Worm (Caenorhabditis elegans) whole organism, young adult: Measurements from ENCODE around the gene F07B10.4.

Experiments
- B0035.1 ChIP-seq: sonication (generic microtip); optimal IDR thresholded peaks from 2 replicates; lab custom pipeline; 2016; ENCODE audit warnings: missing genetic modification characterization, mild to moderate bottlenecking, missing compliant biosample characterization, missing genotype, missing genetic modification reagents
- B0261.1 ChIP-seq: sonication (generic microtip); optimal IDR thresholded peaks from 2 replicates; lab custom pipeline; 2016; ENCODE audit warnings: mild to moderate bottlenecking, missing genetic modification characterization, moderate library complexity, missing compliant biosample characterization
- D2030.7 ChIP-seq: fragments of 200-800 bp; sonication (Bioruptor generic); IDR thresholded peaks from 2 replicates; pipeline ENCODE4 v1.3.6; 2022; ENCODE audit warnings: missing genetic modification reagents, missing genetic modification characterization, missing compliant biosample characterization
- F39B2.1 ChIP-seq: fragments of 200-800 bp; sonication (Bioruptor generic); IDR thresholded peaks from 2 replicates; pipeline ENCODE4 v1.3.6; 2022; ENCODE audit warnings: missing genetic modification reagents, missing genetic modification characterization, missing compliant biosample characterization
- F49E8.2 ChIP-seq: sonication (generic microtip); optimal IDR thresholded peaks from 3 replicates; lab custom pipeline; 2017; ENCODE audit warnings: missing genetic modification characterization, mild to moderate bottlenecking, missing compliant biosample characterization, antibody characterized with exemption, moderate library complexity; ENCODE audit not compliant: insufficient read depth
- F52B5.7 ChIP-seq: sonication (generic microtip); optimal IDR thresholded peaks from 2 replicates; lab custom pipeline; 2016; ENCODE audit warnings: mild to moderate bottlenecking, missing genetic modification characterization, missing compliant biosample characterization
- F57A8.1 ChIP-seq: fragments of 200-800 bp; sonication (Bioruptor generic); optimal IDR thresholded peaks from 2 replicates; lab custom pipeline; 2018; ENCODE audit warnings: mild to moderate bottlenecking, missing genetic modification characterization, moderate library complexity, missing compliant biosample characterization
- K11D2.4 ChIP-seq: fragments of 200-800 bp; sonication (Bioruptor generic); IDR thresholded peaks from 2 replicates; pipeline ENCODE4 v1.3.6; 2022; ENCODE audit warnings: missing genetic modification reagents, missing genetic modification characterization, missing compliant biosample characterization
- T07F8.4 ChIP-seq: sonication (generic microtip); optimal IDR thresholded peaks from 2 replicates; lab custom pipeline; 2016; ENCODE audit warnings: mild to moderate bottlenecking, missing genetic modification characterization, moderate library complexity, missing compliant biosample characterization
- Y53G8AR.9 ChIP-seq: fragments of 200-800 bp; sonication (Bioruptor generic); conservative IDR thresholded peaks from 2 replicates; pipeline ENCODE4 v1.3.6; 2022; ENCODE audit warnings: missing genetic modification reagents, missing genetic modification characterization, missing compliant biosample characterization
- Y56A3A.18 ChIP-seq: fragments of 200-800 bp; sonication (Bioruptor generic); IDR thresholded peaks from 2 replicates; pipeline ENCODE4 v1.3.6; 2022; ENCODE audit warnings: missing genetic modification reagents, missing genetic modification characterization, missing compliant biosample characterization
- Y79H2A.3 ChIP-seq: fragments of 200-800 bp; sonication (Bioruptor generic); conservative IDR thresholded peaks from 2 replicates; pipeline ENCODE4 v1.3.6; 2022; ENCODE audit warnings: missing genetic modification reagents, missing genetic modification characterization, missing compliant biosample characterization
- ZK185.1 ChIP-seq: sonication (generic microtip); optimal IDR thresholded peaks from 2 replicates; lab custom pipeline; 2016; ENCODE audit warnings: mild to moderate bottlenecking, missing genetic modification characterization, missing compliant biosample characterization; ENCODE audit not compliant: poor library complexity, severe bottlenecking
- akir-1 ChIP-seq: fragments of 200-800 bp; sonication (Bioruptor generic); optimal IDR thresholded peaks from 2 replicates; lab custom pipeline; 2018; ENCODE audit warnings: mild to moderate bottlenecking, missing genetic modification characterization, moderate library complexity, missing compliant biosample characterization
- ama-1 ChIP-seq, 3 experiments: fragments of 150-350 bp in 1 of 3; sonication (generic microtip) in 2 of 3; optimal IDR thresholded peaks; 2 replicates each; lab custom pipeline; 2014 to 2018; ENCODE audit warnings: missing biosample characterization in 2 of 3, missing genetic modification characterization in 2 of 3, missing genetic modification reagents in 2 of 3
- aptf-2 ChIP-seq: fragments of 200-800 bp; sonication (Bioruptor generic); conservative IDR thresholded peaks from 2 replicates; pipeline ENCODE4 v1.3.6; 2022; ENCODE audit warnings: missing genetic modification reagents, missing genetic modification characterization, missing compliant biosample characterization
- athp-1 ChIP-seq: sonication (generic microtip); optimal IDR thresholded peaks from 2 replicates; lab custom pipeline; 2017; ENCODE audit warnings: mild to moderate bottlenecking, missing genetic modification characterization, missing compliant biosample characterization
- bed-1 ChIP-seq: fragments of 200-800 bp; sonication (Bioruptor generic); IDR thresholded peaks from 2 replicates; pipeline ENCODE4 v1.3.6; 2022; ENCODE audit warnings: missing genetic modification reagents, missing genetic modification characterization, missing compliant biosample characterization
- bed-2 ChIP-seq: fragments of 200-800 bp; sonication (Bioruptor generic); IDR thresholded peaks from 2 replicates; pipeline ENCODE4 v1.3.6; 2022; ENCODE audit warnings: missing genetic modification reagents, missing genetic modification characterization, missing compliant biosample characterization
- ceh-27 ChIP-seq: fragments of 200-800 bp; sonication (Bioruptor generic); optimal IDR thresholded peaks from 2 replicates; lab custom pipeline; 2018; ENCODE audit warnings: mild to moderate bottlenecking, missing genetic modification characterization, moderate library complexity, missing compliant biosample characterization
- ceh-91 ChIP-seq: fragments of 200-800 bp; sonication (Bioruptor generic); IDR thresholded peaks from 2 replicates; pipeline ENCODE4 v1.3.6; 2022; ENCODE audit warnings: missing genetic modification reagents, missing genetic modification characterization, missing compliant biosample characterization
- chd-7 ChIP-seq: sonication (generic microtip); optimal IDR thresholded peaks from 2 replicates; lab custom pipeline; 2016; ENCODE audit warnings: mild to moderate bottlenecking, missing genetic modification characterization, moderate library complexity, missing compliant biosample characterization
- die-1 ChIP-seq: sonication (generic microtip); optimal IDR thresholded peaks from 2 replicates; lab custom pipeline; 2016; ENCODE audit warnings: missing genotype, mild to moderate bottlenecking, missing genetic modification characterization, missing compliant biosample characterization
- dpl-1 ChIP-seq: fragments of 150-350 bp; optimal IDR thresholded peaks from 2 replicates; lab custom pipeline; 2014; ENCODE audit warnings: missing biosample characterization, missing genetic modification reagents, missing genetic modification characterization
- egl-18 ChIP-seq: fragments of 200-800 bp; sonication (Bioruptor generic); IDR thresholded peaks from 2 replicates; pipeline ENCODE4 v1.3.6; 2022; ENCODE audit warnings: missing genetic modification reagents, missing genetic modification characterization, missing compliant biosample characterization
- egl-44 ChIP-seq: fragments of 200-800 bp; sonication (Bioruptor generic); IDR thresholded peaks from 2 replicates; pipeline ENCODE4 v1.3.6; 2022; ENCODE audit warnings: missing genetic modification reagents, missing genetic modification characterization, missing compliant biosample characterization
- fkh-3 ChIP-seq: sonication (generic microtip); optimal IDR thresholded peaks from 2 replicates; lab custom pipeline; 2016; ENCODE audit warnings: mild to moderate bottlenecking, missing genetic modification characterization, missing compliant biosample characterization
- hmg-20 ChIP-seq: fragments of 200-800 bp; sonication (Bioruptor generic); IDR thresholded peaks from 2 replicates; pipeline ENCODE4 v1.3.6; 2022; ENCODE audit warnings: missing genetic modification reagents, missing genetic modification characterization, missing compliant biosample characterization
- hsf-1 ChIP-seq: fragments of 200-800 bp; sonication (Bioruptor generic); IDR thresholded peaks from 2 replicates; pipeline ENCODE4 v1.3.6; 2022; ENCODE audit warnings: missing genetic modification reagents, missing genetic modification characterization, missing compliant biosample characterization
- lin-26 ChIP-seq: fragments of 200-800 bp; sonication (Bioruptor generic); IDR thresholded peaks from 2 replicates; pipeline ENCODE4 v1.3.6; 2022; ENCODE audit warnings: missing genetic modification reagents, missing genetic modification characterization, missing compliant biosample characterization
- lin-40 ChIP-seq: sonication (generic microtip); optimal IDR thresholded peaks from 2 replicates; lab custom pipeline; 2016; ENCODE audit warnings: missing genetic modification characterization, mild to moderate bottlenecking, missing compliant biosample characterization, missing genotype, missing genetic modification reagents
- lsl-1 ChIP-seq: fragments of 200-800 bp; sonication (Bioruptor generic); optimal IDR thresholded peaks from 2 replicates; lab custom pipeline; 2018; ENCODE audit warnings: mild to moderate bottlenecking, missing genetic modification characterization, moderate library complexity, missing compliant biosample characterization
- madf-10 ChIP-seq: sonication (generic microtip); optimal IDR thresholded peaks from 2 replicates; lab custom pipeline; 2016; ENCODE audit warnings: mild to moderate bottlenecking, missing genetic modification characterization, missing compliant biosample characterization
- nhr-90 ChIP-seq: sonication (generic microtip); optimal IDR thresholded peaks from 2 replicates; lab custom pipeline; 2016; ENCODE audit warnings: missing genotype, mild to moderate bottlenecking, missing genetic modification characterization, missing compliant biosample characterization
- pbrm-1 ChIP-seq: fragments of 200-800 bp; sonication (Bioruptor generic); IDR thresholded peaks from 2 replicates; pipeline ENCODE4 v1.3.6; 2022; ENCODE audit warnings: missing genetic modification reagents, missing genetic modification characterization, missing compliant biosample characterization
- sptf-2 ChIP-seq: fragments of 200-800 bp; sonication (Bioruptor generic); optimal IDR thresholded peaks from 2 replicates; lab custom pipeline; 2018; ENCODE audit warnings: mild to moderate bottlenecking, missing genetic modification characterization, missing compliant biosample characterization
- tlf-1 ChIP-seq: fragments of 200-800 bp; sonication (Bioruptor generic); optimal IDR thresholded peaks from 2 replicates; lab custom pipeline; 2018; ENCODE audit warnings: mild to moderate bottlenecking, missing genetic modification characterization, missing compliant biosample characterization
- unc-62 ChIP-seq: fragments of 150-350 bp; optimal IDR thresholded peaks from 2 replicates; lab custom pipeline; 2014; ENCODE audit warnings: missing biosample characterization, missing genetic modification reagents, missing genetic modification characterization
- ztf-22 ChIP-seq: fragments of 200-800 bp; sonication (Bioruptor generic); optimal IDR thresholded peaks from 2 replicates; lab custom pipeline; 2018; ENCODE audit warnings: mild to moderate bottlenecking, missing genetic modification characterization, moderate library complexity, missing compliant biosample characterization
- ztf-25 ChIP-seq: fragments of 200-800 bp; sonication (Bioruptor generic); IDR thresholded peaks from 2 replicates; pipeline ENCODE4 v1.3.6; 2022; ENCODE audit warnings: missing genetic modification reagents, missing genetic modification characterization, missing compliant biosample characterization
- ztf-26 ChIP-seq: sonication (generic microtip); optimal IDR thresholded peaks from 2 replicates; lab custom pipeline; 2017; ENCODE audit warnings: missing genetic modification characterization, missing compliant biosample characterization
- ztf-28 ChIP-seq: fragments of 200-800 bp; sonication (Bioruptor generic); IDR thresholded peaks from 2 replicates; pipeline ENCODE4 v1.3.6; 2022; ENCODE audit warnings: missing genetic modification reagents, missing genetic modification characterization, missing compliant biosample characterization
- ztf-6 ChIP-seq: fragments of 200-800 bp; sonication (Bioruptor generic); IDR thresholded peaks from 2 replicates; pipeline ENCODE4 v1.3.6; 2022; ENCODE audit warnings: missing genetic modification reagents, missing genetic modification characterization, missing compliant biosample characterization

The F07B10.4 gene

ce11 chrV:11247846-11248245, 15.1 kb downstream of the F07B10.4 start, which contains the start of gene mam-4:
mam-4 (plus strand) TSS chrV:11248146.
- TF ChIP-seq madf-10 (tag; lab: Kevin White, UChicago) (no peak), die-1 (no peak), ZK185.1 (tag; lab: Kevin White, UChicago) (no peak), ztf-25 (no peak), K11D2.4 (GFP tag; lab: Robert Waterston, UW) (no peak), unc-62 (no peak), ztf-22 (GFP tag; lab: Kevin White, UChicago) (no peak), D2030.7 (GFP tag; lab: Robert Waterston, UW) (no peak), B0035.1 (no peak), ztf-26 (tag; lab: Kevin White, UChicago) (no peak), F49E8.2 (tag; lab: Kevin White, UChicago) (no peak), egl-44 (GFP tag; lab: Robert Waterston, UW) (no peak), Y53G8AR.9 (GFP tag; lab: Robert Waterston, UW) (no peak), lsl-1 (GFP tag; lab: Kevin White, UChicago) (no peak), F57A8.1 (GFP tag; lab: Kevin White, UChicago) (no peak), ztf-28 (GFP tag; lab: Robert Waterston, UW) (no peak), lin-26 (GFP tag; lab: Robert Waterston, UW) (no peak), dpl-1 (no peak), T07F8.4 (tag; lab: Kevin White, UChicago) (no peak)

ce11 chrV:11245029-11245428, 17.9 kb downstream of the F07B10.4 start:
- TF ChIP-seq unc-62 (no peak), athp-1 (no peak), fkh-3 (tag; lab: Kevin White, UChicago) (no peak), B0261.1 (tag; lab: Kevin White, UChicago) (no peak), ceh-91 (GFP tag; lab: Robert Waterston, UW) (no peak), tlf-1 (GFP tag; lab: Kevin White, UChicago) (no peak), hsf-1 (GFP tag; lab: Robert Waterston, UW) (no peak), ztf-6 (no peak)
- TF ChIP-seq, all 124 proteins: peak for 0

- TF ChIP-seq sptf-2 (no peak), hsf-1 (GFP tag; lab: Robert Waterston, UW) (no peak), aptf-2 (GFP tag; lab: Robert Waterston, UW) (no peak), Y79H2A.3 (no peak), akir-1 (GFP tag; lab: Kevin White, UChicago) (no peak), ama-1 (optimal IDR thresholded peaks at IDR 0.05; lab: Kevin White, UChicago) (no peak), ama-1 (GFP tag; optimal IDR thresholded peaks at IDR 0.05; lab: Kevin White, UChicago) (no peak), Y56A3A.18 (GFP tag; lab: Robert Waterston, UW) (no peak), madf-10 (tag; lab: Kevin White, UChicago) (no peak), T07F8.4 (tag; lab: Kevin White, UChicago) (no peak)
These were observed 18.4 kb downstream of the F07B10.4 start, which contains the start of gene mxl-1 for ce11 chrV:11244539-11244938. mxl-1 (plus strand) TSS chrV:11244839.

- TF ChIP-seq bed-2 (GFP tag; lab: Robert Waterston, UW) (no peak), dpl-1 (no peak), nhr-90 (no peak), akir-1 (GFP tag; lab: Kevin White, UChicago) (no peak), lin-40 (tag; lab: Kevin White, UChicago) (no peak), Y53G8AR.9 (GFP tag; lab: Robert Waterston, UW) (no peak), ceh-27 (GFP tag; lab: Kevin White, UChicago) (no peak), ceh-91 (GFP tag; lab: Robert Waterston, UW) (no peak), F57A8.1 (GFP tag; lab: Kevin White, UChicago) (no peak), hmg-20 (GFP tag; lab: Robert Waterston, UW) (no peak), egl-18 (GFP tag; lab: Robert Waterston, UW) (no peak), pbrm-1 (GFP tag; lab: Robert Waterston, UW) (no peak), Y56A3A.18 (GFP tag; lab: Robert Waterston, UW) (no peak), unc-62 (no peak), ztf-25 (no peak), bed-1 (no peak), F52B5.7 (tag; lab: Kevin White, UChicago) (no peak), F39B2.1 (GFP tag; lab: Robert Waterston, UW) (no peak), chd-7 (no peak), hsf-1 (GFP tag; lab: Robert Waterston, UW) (no peak)
These were observed 21.3 kb downstream of the F07B10.4 start, which contains the start of gene pgap-1 for ce11 chrV:11241580-11241979. pgap-1 (plus strand) TSS chrV:11241880.
